Fruit fly (Drosophila melanogaster) S2 (cell line): Measurements from ENCODE around the gene CG8036.

Experiments used
- CG8478 ChIP-seq: fragments of >200 bp; optimal IDR thresholded peaks from 2 replicates; lab custom pipeline; 2018
- CTCF ChIP-seq, 2 experiments: fragments of >200 bp; optimal IDR thresholded peaks; 2 replicates each; lab custom pipeline; 2018

dm6 chr3R:8722962-8723548 is 55.4 kb downstream of the CG8036 start, which contains the start of gene nom:
- TF ChIP-seq CG8478 (no peak), CTCF (optimal IDR thresholded peaks at IDR 0.05; lab: Kevin White, UChicago) (no peak)
